Worm (Caenorhabditis elegans) whole organism, late embryonic: ENCODE measurements around the gene mob-1.

ENCODE experiments used
- C38D4.7 ChIP-seq: fragments of 200-800 bp; sonication (Bioruptor generic); optimal IDR thresholded peaks from 2 replicates; lab custom pipeline; 2018; ENCODE audit warnings: mild to moderate bottlenecking, missing genetic modification characterization, moderate library complexity, missing compliant biosample characterization
- K02D7.2 ChIP-seq: sonication (generic microtip); optimal IDR thresholded peaks from 2 replicates; lab custom pipeline; 2017; ENCODE audit warnings: mild to moderate bottlenecking, missing genetic modification characterization, missing compliant biosample characterization
- K09A11.1 ChIP-seq: sonication (generic microtip); optimal IDR thresholded peaks from 2 replicates; lab custom pipeline; 2017; ENCODE audit warnings: antibody characterized with exemption, mild to moderate bottlenecking, missing genetic modification characterization, missing compliant biosample characterization; ENCODE audit not compliant: insufficient read depth
- T23F11.4 ChIP-seq: fragments of 200-800 bp; sonication (Bioruptor generic); optimal IDR thresholded peaks from 2 replicates; lab custom pipeline; 2018; ENCODE audit warnings: mild to moderate bottlenecking, missing genetic modification characterization, missing compliant biosample characterization
- Y22D7AL.16 ChIP-seq: sonication (generic microtip); optimal IDR thresholded peaks from 2 replicates; lab custom pipeline; 2016; ENCODE audit warnings: missing genetic modification characterization, missing compliant biosample characterization
- ceh-14 ChIP-seq: sonication (generic microtip); optimal IDR thresholded peaks from 2 replicates; lab custom pipeline; 2016; ENCODE audit warnings: missing genotype, missing genetic modification characterization, missing compliant biosample characterization
- ceh-2 ChIP-seq: sonication (generic microtip); optimal IDR thresholded peaks from 2 replicates; lab custom pipeline; 2016; ENCODE audit warnings: missing genotype, missing genetic modification characterization, missing compliant biosample characterization
- ceh-45 ChIP-seq: fragments of 200-800 bp; sonication (Bioruptor generic); IDR thresholded peaks from 2 replicates; pipeline ENCODE4 v1.3.6; 2022; ENCODE audit warnings: missing genetic modification reagents, missing genetic modification characterization, missing compliant biosample characterization
- ceh-48 ChIP-seq: sonication (generic microtip); optimal IDR thresholded peaks from 2 replicates; lab custom pipeline; 2016; ENCODE audit warnings: missing genetic modification characterization, inconsistent platforms, missing compliant biosample characterization
- ceh-9 ChIP-seq: sonication (generic microtip); optimal IDR thresholded peaks from 2 replicates; lab custom pipeline; 2016; ENCODE audit warnings: mild to moderate bottlenecking, missing genetic modification characterization, inconsistent platforms, missing compliant biosample characterization
- che-1 ChIP-seq: sonication (generic microtip); optimal IDR thresholded peaks from 2 replicates; lab custom pipeline; 2016; ENCODE audit warnings: mild to moderate bottlenecking, missing genetic modification characterization, missing compliant biosample characterization
- elt-4 ChIP-seq: sonication (generic microtip); optimal IDR thresholded peaks from 2 replicates; lab custom pipeline; 2016; ENCODE audit warnings: missing genetic modification characterization, missing compliant biosample characterization
- eyg-1 ChIP-seq: sonication (generic microtip); optimal IDR thresholded peaks from 2 replicates; lab custom pipeline; 2016; ENCODE audit warnings: missing genotype, missing genetic modification characterization, missing compliant biosample characterization
- fax-1 ChIP-seq: sonication (generic microtip); optimal IDR thresholded peaks from 2 replicates; lab custom pipeline; 2016; ENCODE audit warnings: missing genotype, missing genetic modification characterization, missing compliant biosample characterization
- fkh-10 ChIP-seq: fragments of 150-350 bp; optimal IDR thresholded peaks from 2 replicates; lab custom pipeline; 2014; ENCODE audit warnings: missing biosample characterization, missing genetic modification reagents, missing genetic modification characterization
- fkh-6 ChIP-seq: sonication (generic microtip); optimal IDR thresholded peaks from 2 replicates; lab custom pipeline; 2016; ENCODE audit warnings: missing genetic modification characterization, missing compliant biosample characterization
- gmeb-2 ChIP-seq: sonication (generic microtip); optimal IDR thresholded peaks from 2 replicates; lab custom pipeline; 2016; ENCODE audit warnings: missing genetic modification characterization, inconsistent platforms, missing compliant biosample characterization
- hlh-13 ChIP-seq: fragments of 200-800 bp; sonication (Bioruptor generic); optimal IDR thresholded peaks from 2 replicates; lab custom pipeline; 2018; ENCODE audit warnings: mild to moderate bottlenecking, missing genetic modification characterization, missing compliant biosample characterization
- hlh-15 ChIP-seq: sonication (generic microtip); optimal IDR thresholded peaks from 2 replicates; lab custom pipeline; 2016; ENCODE audit warnings: missing genetic modification characterization, missing compliant biosample characterization
- hlh-30 ChIP-seq: sonication (generic microtip); optimal IDR thresholded peaks from 2 replicates; lab custom pipeline; 2017; ENCODE audit warnings: antibody characterized with exemption, missing genetic modification characterization, missing compliant biosample characterization; ENCODE audit not compliant: insufficient read depth
- hlh-6 ChIP-seq: sonication (generic microtip); optimal IDR thresholded peaks from 2 replicates; lab custom pipeline; 2016; ENCODE audit warnings: missing genotype, missing genetic modification characterization, missing compliant biosample characterization
- hlh-8 ChIP-seq: sonication (generic microtip); optimal IDR thresholded peaks from 2 replicates; lab custom pipeline; 2016; ENCODE audit warnings: missing genotype, missing genetic modification characterization, missing compliant biosample characterization
- lim-6 ChIP-seq: sonication (generic microtip); optimal IDR thresholded peaks from 2 replicates; lab custom pipeline; 2016; ENCODE audit warnings: missing genetic modification characterization, missing compliant biosample characterization
- nfya-1 ChIP-seq: sonication (generic microtip); optimal IDR thresholded peaks from 2 replicates; lab custom pipeline; 2017; ENCODE audit warnings: missing genetic modification characterization, mild to moderate bottlenecking, missing compliant biosample characterization, antibody characterized with exemption, moderate library complexity
- nhr-11 ChIP-seq: fragments of 150-350 bp; optimal IDR thresholded peaks from 2 replicates; lab custom pipeline; 2014; ENCODE audit warnings: missing biosample characterization, missing genetic modification characterization
- pag-3 ChIP-seq: sonication (generic microtip); optimal IDR thresholded peaks from 2 replicates; lab custom pipeline; 2016; ENCODE audit warnings: missing compliant biosample characterization, missing genetic modification characterization, borderline replicate concordance
- pat-9 ChIP-seq: fragments of 200-800 bp; sonication (Bioruptor generic); optimal IDR thresholded peaks from 2 replicates; lab custom pipeline; 2018; ENCODE audit warnings: mild to moderate bottlenecking, missing genetic modification characterization, moderate library complexity, missing compliant biosample characterization
- pax-1 ChIP-seq: fragments of 150-350 bp; optimal IDR thresholded peaks from 2 replicates; lab custom pipeline; 2014; ENCODE audit warnings: missing biosample characterization, missing genetic modification characterization
- pha-4 ChIP-seq: fragments of 150-350 bp; optimal IDR thresholded peaks from 2 replicates; lab custom pipeline; 2018; ENCODE audit warnings: missing biosample characterization, missing genetic modification reagents, missing genetic modification characterization
- pqm-1 ChIP-seq: sonication (generic microtip); optimal IDR thresholded peaks from 2 replicates; lab custom pipeline; 2016; ENCODE audit warnings: missing genetic modification characterization, missing compliant biosample characterization
- rnt-1 ChIP-seq: sonication (generic microtip); optimal IDR thresholded peaks from 2 replicates; lab custom pipeline; 2016; ENCODE audit warnings: missing genetic modification characterization, missing compliant biosample characterization
- sdc-2 ChIP-seq: sonication (generic microtip); optimal IDR thresholded peaks from 2 replicates; lab custom pipeline; 2016; ENCODE audit warnings: missing genotype, missing genetic modification characterization, missing compliant biosample characterization
- sox-2 ChIP-seq: fragments of 200-800 bp; sonication (Bioruptor generic); IDR thresholded peaks from 2 replicates; pipeline ENCODE4 v1.3.6; 2022; ENCODE audit warnings: missing genetic modification reagents, missing genetic modification characterization, missing compliant biosample characterization
- syd-9 ChIP-seq: sonication (generic microtip); optimal IDR thresholded peaks from 2 replicates; lab custom pipeline; 2016; ENCODE audit warnings: mild to moderate bottlenecking, missing genetic modification characterization, moderate library complexity, missing compliant biosample characterization
- tbx-7 ChIP-seq: sonication (generic microtip); optimal IDR thresholded peaks from 2 replicates; lab custom pipeline; 2016; ENCODE audit warnings: missing genotype, missing genetic modification characterization, missing compliant biosample characterization
- ttx-3 ChIP-seq: sonication (generic microtip); optimal IDR thresholded peaks from 2 replicates; lab custom pipeline; 2016; ENCODE audit warnings: missing genetic modification reagents, missing genetic modification characterization, missing compliant biosample characterization
- unc-3 ChIP-seq, 2 experiments: fragments of 200-800 bp in 1 of 2; sonication (Bioruptor generic) in 1 of 2; sonication (generic microtip) in 1 of 2; conservative IDR thresholded peaks in 1 of 2; optimal IDR thresholded peaks in 1 of 2; 2 replicates each; pipeline versions ENCODE4 v1.3.6 to Lab custom; 2016 to 2022; ENCODE audit warnings: missing compliant biosample characterization in 2 of 2, missing genetic modification characterization in 2 of 2, missing genetic modification reagents in 1 of 2
- unc-86 ChIP-seq: sonication (generic microtip); optimal IDR thresholded peaks from 2 replicates; lab custom pipeline; 2016; ENCODE audit warnings: missing genetic modification characterization, missing compliant biosample characterization

mob-1 gene

ce11 chrIV:11883478-11883877 lies 23.1 kb downstream of the mob-1 start:
- TF ChIP-seq K09A11.1 (no peak), hlh-30 (tag; lab: Kevin White, UChicago) (no peak), fkh-10 (no peak), hlh-13 (GFP tag; lab: Kevin White, UChicago) (no peak), pha-4 (no peak), sox-2 (GFP tag; lab: Robert Waterston, UW) (no peak), elt-4 (tag; lab: Kevin White, UChicago) (no peak), C38D4.7 (GFP tag; lab: Kevin White, UChicago) (no peak), T23F11.4 (no peak), gmeb-2 (tag; lab: Kevin White, UChicago) (no peak), ceh-2 (no peak), sdc-2 (no peak)

- TF ChIP-seq T23F11.4 (no peak), gmeb-2 (tag; lab: Kevin White, UChicago) (no peak), hlh-13 (GFP tag; lab: Kevin White, UChicago) (no peak), pag-3 (no peak), fkh-10 (no peak), hlh-8 (tag; lab: Kevin White, UChicago) (no peak), hlh-6 (no peak), ceh-48 (tag; lab: Kevin White, UChicago) (no peak), sox-2 (GFP tag; lab: Robert Waterston, UW) (no peak), elt-4 (tag; lab: Kevin White, UChicago) (no peak), che-1 (tag; lab: Kevin White, UChicago) (no peak), Y22D7AL.16 (no peak), pqm-1 (tag; lab: Kevin White, UChicago) (no peak), K02D7.2 (tag; lab: Kevin White, UChicago) (no peak), eyg-1 (tag; lab: Kevin White, UChicago) (no peak), tbx-7 (tag; lab: Kevin White, UChicago) (no peak), nhr-11 (tag; lab: Kevin White, UChicago) (no peak), hlh-15 (tag; lab: Kevin White, UChicago) (no peak), ceh-45 (no peak)
Measured at ce11 chrIV:11885313-11885712, 25.0 kb downstream of the mob-1 start, which contains the start of gene let-653. let-653 (plus strand) TSS chrIV:11885613.

- TF ChIP-seq ceh-9 (tag; lab: Kevin White, UChicago) (no peak), ceh-2 (no peak), pax-1 (no peak), pag-3 (no peak)
Measured at ce11 chrIV:11892545-11892944, 32.2 kb downstream of the mob-1 start.

- no peak for TF ChIP-seq syd-9 (tag; lab: Kevin White, UChicago)
- TF ChIP-seq pat-9 (tag; lab: Kevin White, UChicago): no peak
- TF ChIP-seq ceh-14 (tag; lab: Kevin White, UChicago): no peak
- TF ChIP-seq unc-86 (tag; lab: Kevin White, UChicago): no peak
- no peak for TF ChIP-seq ceh-2
- no peak for TF ChIP-seq sox-2 (GFP tag; lab: Robert Waterston, UW)
- TF ChIP-seq fkh-6 (tag; lab: Kevin White, UChicago): no peak
- TF ChIP-seq unc-3 (GFP tag; conservative IDR thresholded peaks at IDR 0.05; lab: Robert Waterston, UW): no peak
- no peak for TF ChIP-seq unc-3 (tag; optimal IDR thresholded peaks at IDR 0.05; lab: Kevin White, UChicago)
- TF ChIP-seq fax-1 (tag; lab: Kevin White, UChicago): no peak
- no peak for TF ChIP-seq hlh-15 (tag; lab: Kevin White, UChicago)
- no peak for TF ChIP-seq pqm-1 (tag; lab: Kevin White, UChicago)
- no peak for TF ChIP-seq ttx-3 (tag; lab: Kevin White, UChicago)
- TF ChIP-seq hlh-8 (tag; lab: Kevin White, UChicago): no peak
- TF ChIP-seq lim-6 (tag; lab: Kevin White, UChicago): no peak
- TF ChIP-seq sdc-2: no peak
- no peak for TF ChIP-seq hlh-30 (tag; lab: Kevin White, UChicago)
- TF ChIP-seq rnt-1 (tag; lab: Kevin White, UChicago): no peak
- no peak for TF ChIP-seq nfya-1 (tag; lab: Kevin White, UChicago)
Measured at ce11 chrIV:11893336-11893735, 33.0 kb downstream of the mob-1 start.
